Worm (Caenorhabditis elegans) whole organism, young adult: ENCODE data around the gene rps-14.
A peak's percentile ranks its signal among the peaks of the same experiment; 100 is the strongest.

Experiments
- B0336.3 ChIP-seq: fragments of 200-800 bp; sonication (Bioruptor generic); IDR thresholded peaks from 2 replicates; pipeline ENCODE4 v1.3.6; 2022; ENCODE audit warnings: missing genetic modification characterization, missing compliant biosample characterization
- C17E4.6 ChIP-seq: fragments of 200-800 bp; sonication (Bioruptor generic); IDR thresholded peaks from 2 replicates; pipeline ENCODE4 v1.3.6; 2022; ENCODE audit warnings: missing genetic modification reagents, missing genetic modification characterization, missing compliant biosample characterization
- D2030.7 ChIP-seq: fragments of 200-800 bp; sonication (Bioruptor generic); IDR thresholded peaks from 2 replicates; pipeline ENCODE4 v1.3.6; 2022; ENCODE audit warnings: missing genetic modification reagents, missing genetic modification characterization, missing compliant biosample characterization
- F10E7.11 ChIP-seq: sonication (generic microtip); optimal IDR thresholded peaks from 2 replicates; lab custom pipeline; 2017; ENCODE audit warnings: mild to moderate bottlenecking, missing genetic modification characterization, moderate library complexity, missing compliant biosample characterization
- F22D6.2 ChIP-seq: sonication (generic microtip); optimal IDR thresholded peaks from 2 replicates; lab custom pipeline; 2016; ENCODE audit warnings: mild to moderate bottlenecking, missing genetic modification characterization, missing compliant biosample characterization
- F33H1.4 ChIP-seq: fragments of 200-800 bp; sonication (Bioruptor generic); IDR thresholded peaks from 2 replicates; pipeline ENCODE4 v1.3.6; 2022; ENCODE audit warnings: missing genetic modification reagents, missing genetic modification characterization, missing compliant biosample characterization
- F49E8.2 ChIP-seq: sonication (generic microtip); optimal IDR thresholded peaks from 3 replicates; lab custom pipeline; 2017; ENCODE audit warnings: missing genetic modification characterization, mild to moderate bottlenecking, missing compliant biosample characterization, antibody characterized with exemption, moderate library complexity; ENCODE audit not compliant: insufficient read depth
- K11D2.4 ChIP-seq: fragments of 200-800 bp; sonication (Bioruptor generic); IDR thresholded peaks from 2 replicates; pipeline ENCODE4 v1.3.6; 2022; ENCODE audit warnings: missing genetic modification reagents, missing genetic modification characterization, missing compliant biosample characterization
- T07F8.4 ChIP-seq: sonication (generic microtip); optimal IDR thresholded peaks from 2 replicates; lab custom pipeline; 2016; ENCODE audit warnings: mild to moderate bottlenecking, missing genetic modification characterization, moderate library complexity, missing compliant biosample characterization
- Y53F4B.3 ChIP-seq: fragments of 200-800 bp; sonication (Bioruptor generic); IDR thresholded peaks from 2 replicates; pipeline ENCODE4 v1.3.6; 2022; ENCODE audit warnings: missing genetic modification reagents, missing genetic modification characterization, missing compliant biosample characterization
- Y53G8AR.9 ChIP-seq: fragments of 200-800 bp; sonication (Bioruptor generic); conservative IDR thresholded peaks from 2 replicates; pipeline ENCODE4 v1.3.6; 2022; ENCODE audit warnings: missing genetic modification reagents, missing genetic modification characterization, missing compliant biosample characterization
- Y79H2A.3 ChIP-seq: fragments of 200-800 bp; sonication (Bioruptor generic); conservative IDR thresholded peaks from 2 replicates; pipeline ENCODE4 v1.3.6; 2022; ENCODE audit warnings: missing genetic modification reagents, missing genetic modification characterization, missing compliant biosample characterization
- ama-1 ChIP-seq, 3 experiments: fragments of 150-350 bp in 1 of 3; sonication (generic microtip) in 2 of 3; optimal IDR thresholded peaks; 2 replicates each; lab custom pipeline; 2014 to 2018; ENCODE audit warnings: missing biosample characterization in 2 of 3, missing genetic modification characterization in 2 of 3, missing genetic modification reagents in 2 of 3
- aptf-2 ChIP-seq: fragments of 200-800 bp; sonication (Bioruptor generic); conservative IDR thresholded peaks from 2 replicates; pipeline ENCODE4 v1.3.6; 2022; ENCODE audit warnings: missing genetic modification reagents, missing genetic modification characterization, missing compliant biosample characterization
- aptf-3 ChIP-seq: fragments of 200-800 bp; sonication (Bioruptor generic); IDR thresholded peaks from 2 replicates; pipeline ENCODE4 v1.3.6; 2022; ENCODE audit warnings: missing genetic modification characterization, missing compliant biosample characterization
- attf-5 ChIP-seq: fragments of 200-800 bp; sonication (Bioruptor generic); optimal IDR thresholded peaks from 2 replicates; lab custom pipeline; 2018; ENCODE audit warnings: mild to moderate bottlenecking, missing genetic modification characterization, missing compliant biosample characterization
- bed-2 ChIP-seq: fragments of 200-800 bp; sonication (Bioruptor generic); IDR thresholded peaks from 2 replicates; pipeline ENCODE4 v1.3.6; 2022; ENCODE audit warnings: missing genetic modification reagents, missing genetic modification characterization, missing compliant biosample characterization
- ccch-3 ChIP-seq: fragments of 200-800 bp; sonication (Bioruptor generic); optimal IDR thresholded peaks from 2 replicates; lab custom pipeline; 2018; ENCODE audit warnings: mild to moderate bottlenecking, missing genetic modification characterization, missing compliant biosample characterization
- cebp-2 ChIP-seq: fragments of 200-800 bp; sonication (Bioruptor generic); IDR thresholded peaks from 2 replicates; pipeline ENCODE4 v1.3.6; 2022; ENCODE audit warnings: missing genetic modification characterization, missing compliant biosample characterization
- ceh-27 ChIP-seq: fragments of 200-800 bp; sonication (Bioruptor generic); optimal IDR thresholded peaks from 2 replicates; lab custom pipeline; 2018; ENCODE audit warnings: mild to moderate bottlenecking, missing genetic modification characterization, moderate library complexity, missing compliant biosample characterization
- ets-4 ChIP-seq: fragments of 200-800 bp; sonication (Bioruptor generic); optimal IDR thresholded peaks from 2 replicates; lab custom pipeline; 2018; ENCODE audit warnings: mild to moderate bottlenecking, missing genetic modification characterization, missing compliant biosample characterization
- lin-54 ChIP-seq: fragments of 200-800 bp; sonication (Bioruptor generic); optimal IDR thresholded peaks from 2 replicates; lab custom pipeline; 2018; ENCODE audit warnings: mild to moderate bottlenecking, missing genetic modification characterization, missing compliant biosample characterization
- lsl-1 ChIP-seq: fragments of 200-800 bp; sonication (Bioruptor generic); optimal IDR thresholded peaks from 2 replicates; lab custom pipeline; 2018; ENCODE audit warnings: mild to moderate bottlenecking, missing genetic modification characterization, moderate library complexity, missing compliant biosample characterization
- madf-3 ChIP-seq: fragments of 200-800 bp; sonication (Bioruptor generic); IDR thresholded peaks from 2 replicates; pipeline ENCODE4 v1.3.6; 2022; ENCODE audit warnings: missing genetic modification reagents, missing genetic modification characterization, missing compliant biosample characterization
- madf-6 ChIP-seq: fragments of 200-800 bp; sonication (Bioruptor generic); IDR thresholded peaks from 2 replicates; pipeline ENCODE4 v1.3.6; 2022; ENCODE audit warnings: missing genetic modification reagents, missing genetic modification characterization, missing compliant biosample characterization
- madf-8 ChIP-seq: fragments of 200-800 bp; sonication (Bioruptor generic); conservative IDR thresholded peaks from 2 replicates; pipeline ENCODE4 v1.3.6; 2022; ENCODE audit warnings: missing genetic modification reagents, missing genetic modification characterization, missing compliant biosample characterization
- mes-4 ChIP-seq: sonication (generic microtip); optimal IDR thresholded peaks from 2 replicates; lab custom pipeline; 2016; ENCODE audit warnings: missing genotype, missing genetic modification characterization, missing compliant biosample characterization
- nfya-1 ChIP-seq: sonication (generic microtip); optimal IDR thresholded peaks from 2 replicates; lab custom pipeline; 2017; ENCODE audit warnings: antibody characterized with exemption, missing compliant biosample characterization, missing genetic modification characterization, borderline replicate concordance; ENCODE audit not compliant: insufficient read depth
- nfyb-1 ChIP-seq: fragments of 200-800 bp; sonication (Bioruptor generic); IDR thresholded peaks from 2 replicates; pipeline ENCODE4 v1.3.6; 2022; ENCODE audit warnings: missing genetic modification reagents, missing genetic modification characterization, missing compliant biosample characterization
- nhr-120 ChIP-seq: fragments of 200-800 bp; sonication (Bioruptor generic); IDR thresholded peaks from 2 replicates; pipeline ENCODE4 v1.3.6; 2022; ENCODE audit warnings: missing genetic modification characterization, missing compliant biosample characterization
- nhr-27 ChIP-seq: fragments of 200-800 bp; sonication (Bioruptor generic); optimal IDR thresholded peaks from 2 replicates; lab custom pipeline; 2018; ENCODE audit warnings: mild to moderate bottlenecking, missing genetic modification characterization, moderate library complexity, missing compliant biosample characterization
- nhr-80 ChIP-seq: sonication (generic microtip); optimal IDR thresholded peaks from 2 replicates; lab custom pipeline; 2016; ENCODE audit warnings: missing genetic modification characterization, missing compliant biosample characterization
- nhr-90 ChIP-seq: sonication (generic microtip); optimal IDR thresholded peaks from 2 replicates; lab custom pipeline; 2016; ENCODE audit warnings: missing genotype, mild to moderate bottlenecking, missing genetic modification characterization, missing compliant biosample characterization
- pbrm-1 ChIP-seq: fragments of 200-800 bp; sonication (Bioruptor generic); IDR thresholded peaks from 2 replicates; pipeline ENCODE4 v1.3.6; 2022; ENCODE audit warnings: missing genetic modification reagents, missing genetic modification characterization, missing compliant biosample characterization
- rcor-1 ChIP-seq: fragments of 200-800 bp; sonication (Bioruptor generic); IDR thresholded peaks from 2 replicates; pipeline ENCODE4 v1.3.6; 2022; ENCODE audit warnings: missing genetic modification reagents, missing genetic modification characterization, missing compliant biosample characterization
- rec-8 ChIP-seq, 2 experiments: sonication (generic microtip); optimal IDR thresholded peaks; 2 replicates each; lab custom pipeline; 2016; ENCODE audit warnings: mild to moderate bottlenecking in 2 of 2, missing genetic modification characterization in 2 of 2, missing genetic modification reagents in 2 of 2, missing genotype in 2 of 2, missing biosample characterization in 1 of 2, missing compliant biosample characterization in 1 of 2, moderate library complexity in 1 of 2
- repo-1 ChIP-seq: sonication (generic microtip); optimal IDR thresholded peaks from 2 replicates; lab custom pipeline; 2017; ENCODE audit warnings: mild to moderate bottlenecking, missing genetic modification characterization, missing compliant biosample characterization
- sdz-38 ChIP-seq: sonication (generic microtip); optimal IDR thresholded peaks from 2 replicates; lab custom pipeline; 2016; ENCODE audit warnings: missing genotype, missing genetic modification characterization, missing compliant biosample characterization
- snpc-1.1 ChIP-seq: sonication (generic microtip); optimal IDR thresholded peaks from 2 replicates; lab custom pipeline; 2017; ENCODE audit warnings: missing genetic modification characterization, mild to moderate bottlenecking, missing compliant biosample characterization, antibody characterized with exemption, moderate library complexity, missing genotype, missing genetic modification reagents; ENCODE audit not compliant: insufficient read depth
- snpc-1.3 ChIP-seq: sonication (generic microtip); optimal IDR thresholded peaks from 2 replicates; lab custom pipeline; 2017; ENCODE audit warnings: missing genetic modification characterization, mild to moderate bottlenecking, missing compliant biosample characterization, antibody characterized with exemption, moderate library complexity, missing genotype, missing genetic modification reagents; ENCODE audit not compliant: insufficient read depth
- snpc-4 ChIP-seq, 5 experiments: fragments of 150-350 bp in 1 of 5; sonication (generic microtip) in 4 of 5; optimal IDR thresholded peaks; 2 replicates each; lab custom pipeline; 2014 to 2018; ENCODE audit warnings: missing genetic modification characterization in 5 of 5, missing biosample characterization in 3 of 5, antibody characterized with exemption in 2 of 5, mild to moderate bottlenecking in 2 of 5, missing compliant biosample characterization in 2 of 5, missing genotype in 2 of 5, moderate library complexity in 2 of 5, missing genetic modification reagents in 1 of 5
- zfh-2 ChIP-seq: fragments of 200-800 bp; sonication (Bioruptor generic); conservative IDR thresholded peaks from 2 replicates; pipeline ENCODE4 v1.3.6; 2022; ENCODE audit warnings: missing genetic modification reagents, missing genetic modification characterization, missing compliant biosample characterization
- ztf-22 ChIP-seq: fragments of 200-800 bp; sonication (Bioruptor generic); optimal IDR thresholded peaks from 2 replicates; lab custom pipeline; 2018; ENCODE audit warnings: mild to moderate bottlenecking, missing genetic modification characterization, moderate library complexity, missing compliant biosample characterization
- ztf-25 ChIP-seq: fragments of 200-800 bp; sonication (Bioruptor generic); IDR thresholded peaks from 2 replicates; pipeline ENCODE4 v1.3.6; 2022; ENCODE audit warnings: missing genetic modification reagents, missing genetic modification characterization, missing compliant biosample characterization

Gene rps-14

DNA sequence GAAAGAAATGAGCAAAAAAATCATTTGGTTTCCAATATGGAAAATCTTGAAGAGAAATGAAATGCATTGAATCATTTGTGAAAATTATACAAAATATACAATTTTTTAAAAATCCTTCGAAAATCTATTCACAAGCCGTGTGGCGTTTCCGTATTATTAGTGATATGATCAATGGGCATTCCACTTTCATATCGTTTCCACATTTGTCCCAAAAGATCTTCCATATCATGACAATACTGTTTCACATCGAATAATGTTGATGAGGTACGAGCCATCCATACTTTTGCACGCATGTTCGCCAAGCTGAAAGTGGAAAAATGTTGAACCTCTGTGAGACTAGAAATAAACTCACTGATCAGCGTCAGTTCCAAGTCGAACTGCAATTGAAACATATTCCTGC, 33.0 kb downstream of the rps-14 start:
- TF ChIP-seq sdz-38 (no peak), nhr-120 (no peak), repo-1 (tag; lab: Kevin White, UChicago) (no peak), madf-3 (GFP tag; lab: Robert Waterston, UW) (0 out of 2 replicates have a peak, but pooled peaks have one; percentile 26), B0336.3 (GFP tag; lab: Robert Waterston, UW) (no peak), ztf-22 (no peak)

DNA sequence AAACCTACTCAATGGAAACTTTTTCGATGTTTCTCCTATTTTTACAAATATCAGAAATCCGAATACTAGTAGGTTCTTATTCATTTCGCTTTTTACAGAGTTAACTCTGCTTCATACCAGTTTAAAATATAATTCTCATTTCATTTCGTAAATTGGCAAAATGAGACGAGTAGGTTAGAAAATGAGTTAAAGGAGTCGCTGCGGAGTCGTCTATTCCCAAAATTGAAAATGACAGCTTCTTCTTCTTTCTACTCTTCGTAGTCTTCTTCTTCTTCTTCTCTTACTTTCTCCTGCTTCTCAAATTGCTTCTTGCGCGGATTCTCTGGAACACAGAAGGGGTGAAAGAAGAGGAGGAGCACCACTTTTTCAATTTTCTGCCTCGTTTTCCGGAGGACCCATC, 34.6 kb downstream of the rps-14 start, which contains the start of gene glr-2:
glr-2 (minus strand) TSS at position 211 of the 400 bp plus-strand sequence.
- TF ChIP-seq nhr-80 (tag; lab: Kevin White, UChicago): no peak
- TF ChIP-seq F33H1.4 (GFP tag; lab: Robert Waterston, UW): no peak
- TF ChIP-seq Y53F4B.3 (GFP tag; lab: Robert Waterston, UW): no peak
- no peak for TF ChIP-seq nhr-27
- no peak for TF ChIP-seq aptf-2
- TF ChIP-seq madf-6: no peak
- no peak for TF ChIP-seq rcor-1 (GFP tag; lab: Robert Waterston, UW)
- no peak for TF ChIP-seq F22D6.2
- no peak for TF ChIP-seq aptf-3 (GFP tag; lab: Robert Waterston, UW)
- no peak for TF ChIP-seq snpc-1.3 (tag; lab: Kevin White, UChicago)
- no peak for TF ChIP-seq zfh-2 (GFP tag; lab: Robert Waterston, UW)
- TF ChIP-seq mes-4 (tag; lab: Kevin White, UChicago): no peak
- no peak for TF ChIP-seq snpc-1.1
- no peak for TF ChIP-seq Y79H2A.3

DNA sequence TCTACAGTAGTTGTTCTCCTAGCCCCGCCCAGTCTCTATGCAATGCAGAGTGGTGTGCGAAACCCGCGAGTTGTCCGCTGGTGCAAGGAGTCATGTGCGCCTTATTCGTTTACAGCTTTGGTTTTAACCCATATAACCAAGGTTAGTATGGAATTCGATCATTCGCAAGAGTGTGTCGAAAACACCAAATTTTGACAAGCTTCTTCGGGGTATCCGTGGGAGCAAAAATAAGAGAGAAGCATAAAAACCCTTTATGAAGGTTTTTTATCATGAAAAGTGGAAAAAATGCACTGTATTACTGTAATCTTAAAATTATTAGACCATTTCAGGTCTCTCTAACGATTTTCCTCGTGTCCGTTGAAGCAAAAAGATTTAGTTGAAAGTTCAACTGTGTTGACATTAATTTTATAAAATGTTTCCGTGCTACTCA, 37.2 kb downstream of the rps-14 start:
- TF ChIP-seq cebp-2 (GFP tag; lab: Robert Waterston, UW): no peak
- TF ChIP-seq aptf-3 (GFP tag; lab: Robert Waterston, UW): no peak
- peak; percentile 90 for TF ChIP-seq pbrm-1 (GFP tag; lab: Robert Waterston, UW)
- peak; percentile 19 for TF ChIP-seq ama-1 (optimal IDR thresholded peaks at IDR 0.05; lab: Kevin White, UChicago)
- TF ChIP-seq ama-1 (GFP tag; optimal IDR thresholded peaks at IDR 0.05; lab: Kevin White, UChicago): peak in 1 of 2 experiments; percentile 11
- TF ChIP-seq nhr-90 (tag; lab: Kevin White, UChicago): no peak
- TF ChIP-seq lin-54: peak; percentile 63
- TF ChIP-seq T07F8.4 (tag; lab: Kevin White, UChicago): no peak
- TF ChIP-seq F49E8.2: peak; percentile 87
- no peak for TF ChIP-seq ceh-27 (GFP tag; lab: Kevin White, UChicago)
- peak; percentile 78 for TF ChIP-seq Y53G8AR.9 (GFP tag; lab: Robert Waterston, UW)
- no peak for TF ChIP-seq F22D6.2
- peak; percentile 96 for TF ChIP-seq snpc-4 (GFP tag; optimal IDR thresholded peaks at IDR 0.05; lab: Kevin White, UChicago)
- peak; percentile 96 to 98 (median 97) for TF ChIP-seq snpc-4 (tag; optimal IDR thresholded peaks at IDR 0.05; lab: Kevin White, UChicago)
- TF ChIP-seq ccch-3: no peak
- no peak for TF ChIP-seq mes-4 (tag; lab: Kevin White, UChicago)
- 0 out of 2 replicates have a peak, but pooled peaks have one; percentile 7 for TF ChIP-seq madf-8
- peak; percentile 56 for TF ChIP-seq F33H1.4 (GFP tag; lab: Robert Waterston, UW)
- no peak for TF ChIP-seq ztf-25 (GFP tag; lab: Robert Waterston, UW)
- peak; percentile 83 for TF ChIP-seq nfyb-1 (GFP tag; lab: Robert Waterston, UW)
- TF ChIP-seq F10E7.11: no peak
- TF ChIP-seq ets-4 (GFP tag; lab: Kevin White, UChicago): no peak
- peak; percentile 60 for TF ChIP-seq C17E4.6 (GFP tag; lab: Robert Waterston, UW)
- peak in 1 of 2 experiments; percentile 44 for TF ChIP-seq rec-8 (tag; optimal IDR thresholded peaks at IDR 0.05; lab: Kevin White, UChicago)
- TF ChIP-seq bed-2 (GFP tag; lab: Robert Waterston, UW): no peak
- peak; percentile 71 for TF ChIP-seq lsl-1 (GFP tag; lab: Kevin White, UChicago)
- peak; percentile 92 for TF ChIP-seq D2030.7 (GFP tag; lab: Robert Waterston, UW)
- TF ChIP-seq attf-5 (GFP tag; lab: Kevin White, UChicago): no peak
- TF ChIP-seq K11D2.4 (GFP tag; lab: Robert Waterston, UW): no peak
- no peak for TF ChIP-seq nfya-1 (tag; lab: Kevin White, UChicago)
